Worm (Caenorhabditis elegans) whole organism, L4/young adult: Measurements from ENCODE around the gene ccz-1.

Experiments
- W03F9.2 ChIP-seq: fragments of 150-350 bp; optimal IDR thresholded peaks from 2 replicates; lab custom pipeline; 2014; ENCODE audit warnings: missing biosample characterization, missing genetic modification characterization
- dao-5 ChIP-seq: sonication (generic microtip); optimal IDR thresholded peaks from 2 replicates; lab custom pipeline; 2016; ENCODE audit warnings: missing genotype, missing genetic modification characterization, moderate library complexity, missing compliant biosample characterization
- him-1 ChIP-seq: sonication (generic microtip); optimal IDR thresholded peaks from 2 replicates; lab custom pipeline; 2016; ENCODE audit warnings: missing genotype, missing genetic modification reagents, missing genetic modification characterization, missing compliant biosample characterization

DNA sequence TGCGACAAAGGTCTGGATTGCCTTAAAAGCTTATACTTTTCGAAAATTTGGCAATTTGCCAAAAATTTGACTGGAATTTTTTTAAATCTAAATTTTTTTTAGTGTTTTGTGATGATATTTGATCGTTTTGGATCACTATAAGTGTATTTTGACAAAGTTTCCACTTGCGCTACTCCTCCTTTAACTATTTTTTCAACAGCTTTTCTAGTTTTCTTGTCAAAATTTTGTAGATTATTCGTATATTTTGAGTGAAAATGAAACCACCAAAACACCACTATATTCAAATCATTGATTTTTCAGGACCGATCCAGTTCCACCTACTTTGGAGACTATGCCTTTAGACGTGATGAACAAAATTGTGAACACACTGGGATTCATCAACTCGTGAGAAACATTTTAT is 46.9 kb downstream of the ccz-1 start, which contains the start of gene fbxa-181:
- TF ChIP-seq W03F9.2 (tag; lab: Kevin White, UChicago) (no peak), him-1 (tag; lab: Kevin White, UChicago) (no peak), dao-5 (tag; lab: Kevin White, UChicago) (no peak)
